Fruit fly (Drosophila melanogaster): ENCODE data around the gene CG17726.

The CG17726 gene

DNA sequence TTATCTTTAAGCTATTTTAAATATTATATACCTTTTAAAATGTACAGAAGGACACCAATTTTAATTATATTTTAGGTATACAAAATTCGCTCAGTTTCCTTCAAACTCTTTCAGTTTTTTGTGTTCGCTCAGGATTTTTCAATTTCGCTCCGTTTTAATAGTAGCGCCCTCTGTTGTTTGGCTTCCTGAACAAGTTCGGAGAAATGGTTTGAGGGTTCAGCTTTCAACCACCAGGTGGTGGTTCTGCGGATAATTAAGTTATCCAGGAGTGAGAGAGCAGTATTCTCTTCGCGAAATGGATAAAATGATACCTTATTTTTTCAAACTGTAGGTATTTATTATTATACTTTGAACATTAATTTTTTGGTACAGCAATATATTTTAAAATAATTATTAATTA is 42.5 kb downstream of the CG17726 start (continued):
- no peak for TF ChIP-seq sc (optimal IDR thresholded peaks at IDR 0.05)
- TF ChIP-seq sc (GFP tag; optimal IDR thresholded peaks at IDR 0.05) = peak; percentile 73
- TF ChIP-seq CG31365 (tag; optimal IDR thresholded peaks at IDR 0.05) = peak; percentile 45
- TF ChIP-seq Myb (GFP tag; optimal IDR thresholded peaks at IDR 0.05) = peak; percentile 13
- TF ChIP-seq CG9437 (GFP tag; optimal IDR thresholded peaks at IDR 0.05) = peak; percentile 41
- peak; percentile 45; the same call in 1 of the 2 replicates for TF ChIP-seq seq (GFP tag; IDR thresholded peaks at IDR 0.05)
- TF ChIP-seq CG1832 (GFP tag; optimal IDR thresholded peaks at IDR 0.05) = no peak
- TF ChIP-seq sna (GFP tag; IDR thresholded peaks at IDR 0.05; ENCODE audit: partially characterized antibody) = no peak
- TF ChIP-seq h (optimal IDR thresholded peaks at IDR 0.05) = peak; percentile 59
- peak; percentile 84 for TF ChIP-seq CG12219 (GFP tag; optimal IDR thresholded peaks at IDR 0.05)
- TF ChIP-seq onecut (GFP tag; IDR thresholded peaks at IDR 0.05) = peak; percentile 82
- peak in 1 of 2 experiments; percentile 62 for TF ChIP-seq Pdp1 (GFP tag; optimal IDR thresholded peaks at IDR 0.05)
- peak; percentile 69 for TF ChIP-seq CG5180 (GFP tag; optimal IDR thresholded peaks at IDR 0.05)
- peak; percentile 48; the same call in 1 of the 2 replicates for TF ChIP-seq Rx (GFP tag; IDR thresholded peaks at IDR 0.05)
- TF ChIP-seq GATAe (GFP tag; conservative IDR thresholded peaks at IDR 0.05) = no peak
- peak; percentile 53 for TF ChIP-seq CG16863 (GFP tag; optimal IDR thresholded peaks at IDR 0.05)
- TF ChIP-seq Nf-YC (tag; optimal IDR thresholded peaks at IDR 0.05) = peak; percentile 62
- TF ChIP-seq CG10543 (GFP tag; optimal IDR thresholded peaks at IDR 0.05) = no peak
- no peak for TF ChIP-seq Ets97D (GFP tag; optimal IDR thresholded peaks at IDR 0.05)
- peak; percentile 73 for TF ChIP-seq CG17328 (GFP tag; IDR thresholded peaks at IDR 0.05)
- TF ChIP-seq CG10274 (GFP tag; optimal IDR thresholded peaks at IDR 0.05) = peak; percentile 14
- peak; percentile 87 for TF ChIP-seq stwl (tag; optimal IDR thresholded peaks at IDR 0.05)
- TF ChIP-seq Mes4 (GFP tag; optimal IDR thresholded peaks at IDR 0.05) = peak; percentile 65
- no peak for TF ChIP-seq dati (GFP tag; IDR thresholded peaks at IDR 0.05)
- peak; percentile 10; the same call in 1 of the 2 replicates for TF ChIP-seq Drgx (GFP tag; IDR thresholded peaks at IDR 0.05)
- peak; percentile 42 for TF ChIP-seq CG10462 (GFP tag; optimal IDR thresholded peaks at IDR 0.05)
- peak; percentile 77 for TF ChIP-seq CG6765 (GFP tag; optimal IDR thresholded peaks at IDR 0.05)
- TF ChIP-seq pita (GFP tag; optimal IDR thresholded peaks at IDR 0.05) = no peak
- peak; percentile 72 for TF ChIP-seq Sox100B (GFP tag; optimal IDR thresholded peaks at IDR 0.05)
- TF ChIP-seq Lhr (GFP tag; optimal IDR thresholded peaks at IDR 0.05) = peak; percentile 53
- peak; percentile 70 for TF ChIP-seq CG9727 (GFP tag; optimal IDR thresholded peaks at IDR 0.05)
- no peak for TF ChIP-seq Dbx (GFP tag; IDR thresholded peaks at IDR 0.05)
- TF ChIP-seq CoRest (tag; optimal IDR thresholded peaks at IDR 0.05) = peak; percentile 65
- TF ChIP-seq pnt (GFP tag; optimal IDR thresholded peaks at IDR 0.05) = peak; percentile 8
- TF ChIP-seq CG7271 (tag; optimal IDR thresholded peaks at IDR 0.05) = peak; percentile 88
- peak; percentile 75 for TF ChIP-seq Six4 (GFP tag; optimal IDR thresholded peaks at IDR 0.05)
- TF ChIP-seq Asciz (GFP tag; optimal IDR thresholded peaks at IDR 0.05) = peak; percentile 77
- TF ChIP-seq pfk (GFP tag; optimal IDR thresholded peaks at IDR 0.05) = peak; percentile 59
- peak; percentile 47 for TF ChIP-seq lilli (GFP tag; optimal IDR thresholded peaks at IDR 0.05)
- peak; percentile 55 for TF ChIP-seq slp2 (GFP tag; optimal IDR thresholded peaks at IDR 0.05)
- TF ChIP-seq CG4424 (GFP tag; optimal IDR thresholded peaks at IDR 0.05) = peak; percentile 83
- TF ChIP-seq dimm (GFP tag; IDR thresholded peaks at IDR 0.05) = 0 out of 2 replicates have a peak, but pooled peaks have one; percentile 6
- no peak for TF ChIP-seq dmrt99B (tag; optimal IDR thresholded peaks at IDR 0.05)
- no peak for TF ChIP-seq CG13287 (GFP tag; IDR thresholded peaks at IDR 0.05; ENCODE audit: partially characterized antibody)
- TF ChIP-seq CG9215 (GFP tag; IDR thresholded peaks at IDR 0.05) = no peak
- TF ChIP-seq danr (GFP tag; IDR thresholded peaks at IDR 0.05) = no peak
- no peak for TF ChIP-seq sima (GFP tag; optimal IDR thresholded peaks at IDR 0.05)
- peak; percentile 56 for TF ChIP-seq btn (GFP tag; optimal IDR thresholded peaks at IDR 0.05)
- peak; percentile 52; the same call in 1 of the 2 replicates for TF ChIP-seq sim (GFP tag; IDR thresholded peaks at IDR 0.05)
- peak; percentile 82 for TF ChIP-seq CG18764 (GFP tag; optimal IDR thresholded peaks at IDR 0.05)
- TF ChIP-seq CG3065 (GFP tag; optimal IDR thresholded peaks at IDR 0.05) = peak; percentile 44
- TF ChIP-seq CG30403 (GFP tag; optimal IDR thresholded peaks at IDR 0.05) = no peak

All from whole organism, embryonic.